Fruit fly (Drosophila melanogaster): ENCODE data around the gene CG42654.

Gene CG42654

DNA sequence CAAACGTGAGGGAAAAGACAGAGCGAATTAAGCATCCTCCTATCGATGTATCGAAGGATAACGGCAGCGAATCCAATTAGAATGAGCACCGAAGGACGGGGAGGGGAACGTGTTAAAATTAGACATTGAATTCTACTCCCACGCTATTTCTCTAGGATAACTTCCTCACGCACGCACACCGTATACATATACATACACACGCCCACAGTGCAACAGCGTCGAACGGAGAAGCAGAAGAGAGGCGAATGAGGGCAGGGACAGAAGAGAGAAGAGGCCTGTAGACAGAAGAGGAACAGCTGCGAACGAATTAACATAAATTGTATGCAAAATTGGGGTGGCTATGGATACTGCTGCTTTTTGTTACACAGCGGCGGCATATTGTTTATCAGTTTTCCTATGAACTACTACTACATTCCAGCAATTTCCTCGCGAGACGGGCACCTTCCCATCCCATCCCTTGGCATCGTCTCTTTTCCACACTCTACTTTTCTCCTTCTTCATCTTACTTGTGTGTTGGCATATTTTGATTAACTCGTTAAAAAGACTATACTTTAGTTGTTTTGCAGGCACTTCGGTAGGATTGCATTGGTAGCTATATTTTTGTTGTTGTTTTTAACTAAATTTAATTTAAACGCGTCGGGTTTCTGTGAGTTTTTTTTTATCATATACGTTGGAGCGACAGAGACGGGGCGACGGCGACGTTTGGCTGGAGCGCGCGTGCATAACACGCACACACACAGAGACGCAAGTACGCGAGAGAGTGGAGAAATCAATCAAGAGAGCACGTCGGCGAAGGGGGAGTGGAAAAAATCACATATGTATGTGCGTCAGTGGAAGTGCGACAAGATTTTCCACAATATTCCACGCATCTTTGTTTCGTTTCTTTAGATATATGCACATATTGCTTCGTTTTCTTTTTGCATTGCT, 45.9 kb downstream of the CG42654 start (continued):
- TF ChIP-seq sisA (GFP tag; IDR thresholded peaks at IDR 0.05) = no peak
- no peak for TF ChIP-seq CG14050 (GFP tag; IDR thresholded peaks at IDR 0.05)
- TF ChIP-seq pan (optimal IDR thresholded peaks at IDR 0.05) = no peak
- no peak for TF ChIP-seq pan (GFP tag; optimal IDR thresholded peaks at IDR 0.05 in 1 of 2, IDR thresholded peaks at IDR 0.05 in 1 of 2)
- TF ChIP-seq fd64A (GFP tag; optimal IDR thresholded peaks at IDR 0.05) = no peak
- no peak for TF ChIP-seq prd (optimal IDR thresholded peaks at IDR 0.05)
- TF ChIP-seq prd (GFP tag; IDR thresholded peaks at IDR 0.05) = no peak
- TF ChIP-seq CG17385 (GFP tag; optimal IDR thresholded peaks at IDR 0.05) = peak; percentile 14
- peak; percentile 6; the same call in 1 of the 2 replicates for TF ChIP-seq CG32767 (GFP tag; IDR thresholded peaks at IDR 0.05)
- TF ChIP-seq bsh (GFP tag; optimal IDR thresholded peaks at IDR 0.05) = no peak
- TF ChIP-seq zfh1 (GFP tag; IDR thresholded peaks at IDR 0.05) = no peak
- TF ChIP-seq CG34224 (GFP tag; IDR thresholded peaks at IDR 0.05; ENCODE audit: partially characterized antibody) = no peak
- no peak for TF ChIP-seq Optix (GFP tag; IDR thresholded peaks at IDR 0.05)
- TF ChIP-seq pb (GFP tag; optimal IDR thresholded peaks at IDR 0.05) = no peak
- TF ChIP-seq pnt (GFP tag; optimal IDR thresholded peaks at IDR 0.05) = no peak
- no peak for TF ChIP-seq Sry-δ (GFP tag; optimal IDR thresholded peaks at IDR 0.05)
- no peak for TF ChIP-seq tio (GFP tag; optimal IDR thresholded peaks at IDR 0.05)
- no peak for TF ChIP-seq Ravus (GFP tag; IDR thresholded peaks at IDR 0.05)
- no peak for TF ChIP-seq ATbp (GFP tag; optimal IDR thresholded peaks at IDR 0.05)
- TF ChIP-seq CG17912 (GFP tag; optimal IDR thresholded peaks at IDR 0.05) = no peak
- TF ChIP-seq z (GFP tag; IDR thresholded peaks at IDR 0.05) = no peak
- no peak for TF ChIP-seq cato (GFP tag; optimal IDR thresholded peaks at IDR 0.05; ENCODE audit: borderline replicate concordance)
- no peak for TF ChIP-seq CG18011 (GFP tag; optimal IDR thresholded peaks at IDR 0.05)
- TF ChIP-seq dpn (GFP tag; optimal IDR thresholded peaks at IDR 0.05) = no peak

DNA sequence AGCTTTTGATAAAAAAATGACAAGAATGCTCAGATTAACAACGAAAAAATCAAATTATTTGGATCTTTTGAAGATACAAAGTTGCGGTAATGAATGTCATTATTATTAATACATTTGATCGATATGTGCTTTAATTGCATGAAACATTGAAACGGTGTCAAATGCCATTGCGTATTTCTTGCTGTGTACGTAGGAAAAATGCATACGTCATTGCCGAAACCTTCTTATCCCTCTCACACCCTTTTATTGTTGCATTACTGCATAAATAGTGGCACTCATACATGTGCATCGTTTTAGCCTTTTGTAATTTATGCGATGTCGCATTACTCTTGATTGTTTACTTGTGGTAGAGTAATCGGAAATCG, 46.6 kb downstream of the CG42654 start:
- 0 out of 3 replicates have a peak, but pooled peaks have one; percentile 14 for TF ChIP-seq CG11695 (GFP tag; IDR thresholded peaks at IDR 0.05)
- peak; percentile 59 for TF ChIP-seq D19A (tag; optimal IDR thresholded peaks at IDR 0.05)
- peak; percentile 6 for TF ChIP-seq Asciz (GFP tag; optimal IDR thresholded peaks at IDR 0.05)
- no peak for TF ChIP-seq CG13123 (GFP tag; optimal IDR thresholded peaks at IDR 0.05)
- no peak for TF ChIP-seq Optix (GFP tag; IDR thresholded peaks at IDR 0.05)
- no peak for TF ChIP-seq en (GFP tag; optimal IDR thresholded peaks at IDR 0.05)
- no peak for TF ChIP-seq CG13775 (GFP tag; optimal IDR thresholded peaks at IDR 0.05)
- 0 out of 2 replicates have a peak, but pooled peaks have one; percentile 20 for TF ChIP-seq tna (GFP tag; IDR thresholded peaks at IDR 0.05; ENCODE audit: partially characterized antibody)
- TF ChIP-seq phol (tag; optimal IDR thresholded peaks at IDR 0.05) = peak; percentile 35
- TF ChIP-seq CG33213 (GFP tag; optimal IDR thresholded peaks at IDR 0.05) = no peak
- peak; percentile 7 for TF ChIP-seq Atf-2 (GFP tag; optimal IDR thresholded peaks at IDR 0.05)
- 0 out of 3 replicates have a peak, but pooled peaks have one; percentile 2 for TF ChIP-seq CG14050 (GFP tag; IDR thresholded peaks at IDR 0.05)
- peak; percentile 70 for TF ChIP-seq sens (GFP tag)
- no peak for TF ChIP-seq CG4328 (GFP tag; optimal IDR thresholded peaks at IDR 0.05)
- TF ChIP-seq D (optimal IDR thresholded peaks at IDR 0.05) = no peak
- TF ChIP-seq D (GFP tag; optimal IDR thresholded peaks at IDR 0.05) = peak; percentile 18
- TF ChIP-seq chif (GFP tag; optimal IDR thresholded peaks at IDR 0.05) = peak in 1 of 2 experiments; percentile 2

Data from whole organism, embryonic.